Worm (Caenorhabditis elegans): Measurements from ENCODE around the gene K07F5.8.

Gene K07F5.8

DNA sequence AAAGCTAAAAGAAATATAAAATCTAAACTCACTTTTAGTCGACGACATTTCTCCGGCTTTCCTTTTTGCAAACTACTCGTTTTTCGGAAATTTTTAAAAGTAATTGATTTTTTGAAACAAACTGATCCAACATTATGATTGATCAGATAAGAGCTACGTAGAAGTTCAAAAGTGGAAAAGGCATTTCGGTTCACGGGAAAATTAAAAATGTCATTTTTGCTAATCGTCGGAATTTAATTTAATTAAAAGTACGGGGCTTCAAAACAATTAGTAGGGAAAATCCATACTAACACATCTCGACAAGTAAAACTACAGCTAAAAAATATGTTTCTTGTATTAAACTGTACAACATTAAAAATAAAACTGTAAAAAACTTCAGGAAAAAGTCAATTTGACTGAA lies at the start of gene K07F5.8:
Gene K07F5.8 (minus strand): TSS at position 101 of the 400 bp plus-strand sequence.
- TF ChIP-seq daf-16 (GFP tag; optimal IDR thresholded peaks at IDR 0.05): no peak
- TF ChIP-seq daf-16 (tag; optimal IDR thresholded peaks at IDR 0.05): no peak
- no peak for TF ChIP-seq nhr-41 (GFP tag; IDR thresholded peaks at IDR 0.05)
- no peak for TF ChIP-seq arid-1 (GFP tag; conservative IDR thresholded peaks at IDR 0.05)
- no peak for TF ChIP-seq jun-1 (tag; optimal IDR thresholded peaks at IDR 0.05)
- TF ChIP-seq nhr-48 (tag; optimal IDR thresholded peaks at IDR 0.05): no peak
- no peak for TF ChIP-seq nhr-76 (tag; optimal IDR thresholded peaks at IDR 0.05)
- no peak for TF ChIP-seq pha-4 (GFP tag; IDR thresholded peaks at IDR 0.05)
- no peak for TF ChIP-seq pha-4 (tag; optimal IDR thresholded peaks at IDR 0.05)
- TF ChIP-seq egl-27 (tag; optimal IDR thresholded peaks at IDR 0.05): no peak
- TF ChIP-seq ceh-20 (GFP tag; IDR thresholded peaks at IDR 0.05): no peak
- no peak for TF ChIP-seq nhr-111 (GFP tag; optimal IDR thresholded peaks at IDR 0.05)
- TF ChIP-seq ceh-44 (GFP tag; IDR thresholded peaks at IDR 0.05): no peak
- TF ChIP-seq tag-97 (GFP tag; IDR thresholded peaks at IDR 0.05): no peak
- TF ChIP-seq hlh-30 (tag; optimal IDR thresholded peaks at IDR 0.05; ENCODE audit: insufficient read depth): no peak
- no peak for TF ChIP-seq lsy-2 (tag; optimal IDR thresholded peaks at IDR 0.05)
- no peak for TF ChIP-seq gei-8 (GFP tag; optimal IDR thresholded peaks at IDR 0.05)
- no peak for TF ChIP-seq zfp-3 (GFP tag; conservative IDR thresholded peaks at IDR 0.05)
- no peak for TF ChIP-seq F49E8.2 (tag; optimal IDR thresholded peaks at IDR 0.05; ENCODE audit: borderline replicate concordance)

DNA sequence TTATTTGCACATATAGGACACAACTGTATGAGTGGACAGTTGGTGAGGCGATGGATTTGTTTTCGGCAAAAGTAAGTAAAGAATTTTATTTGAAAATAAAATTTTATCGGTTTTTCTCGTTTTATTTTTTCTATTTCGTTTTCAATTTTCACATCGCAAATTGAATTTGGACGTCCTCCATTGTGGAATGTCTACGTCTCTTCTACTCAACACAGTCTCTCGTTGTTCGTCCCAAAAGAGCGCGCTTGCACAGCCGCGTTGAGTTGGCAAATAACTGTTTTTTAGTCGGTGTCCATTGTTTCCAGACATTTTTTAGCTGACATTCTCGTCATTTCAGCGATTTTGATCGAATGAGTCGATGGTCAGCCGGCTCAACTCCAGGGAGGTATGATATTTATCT lies 49.7 kb upstream of the K07F5.8 start:
- TF ChIP-seq mes-2 (tag; optimal IDR thresholded peaks at IDR 0.05; ENCODE audit: poor library complexity, severe bottlenecking) (peak; percentile 65), dmd-9 (GFP tag; IDR thresholded peaks at IDR 0.05) (no peak), ZK546.5 (tag; optimal IDR thresholded peaks at IDR 0.05) (no peak), dmd-6 (GFP tag; IDR thresholded peaks at IDR 0.05) (0 out of 2 replicates have a peak, but pooled peaks have one; percentile 5), Y75B8A.6 (GFP tag; IDR thresholded peaks at IDR 0.05) (no peak), nhr-76 (tag; optimal IDR thresholded peaks at IDR 0.05) (no peak), fkh-10 (GFP tag; optimal IDR thresholded peaks at IDR 0.05) (peak; percentile 25), ces-1 (GFP tag; optimal IDR thresholded peaks at IDR 0.05) (peak; percentile 61), ZK337.2 (GFP tag; IDR thresholded peaks at IDR 0.05) (no peak)

DNA sequence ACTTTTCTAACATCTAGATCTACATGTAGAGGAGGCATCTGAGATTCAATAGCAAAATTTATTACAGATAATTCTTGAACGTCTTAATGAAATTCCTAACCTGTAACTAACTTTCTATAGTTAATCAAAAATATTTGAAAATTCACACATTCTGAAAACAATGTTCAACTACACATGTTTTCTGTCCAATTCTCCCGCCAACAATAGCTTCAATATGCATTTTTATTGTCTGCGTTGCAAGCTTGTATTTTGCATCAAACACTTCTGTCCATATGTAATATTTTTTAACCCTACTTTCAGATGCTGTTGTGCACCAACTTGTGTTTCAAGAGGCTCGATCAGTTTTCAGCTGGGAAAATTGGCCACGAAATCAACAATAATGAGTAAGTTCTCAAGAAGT lies 49.2 kb upstream of the K07F5.8 start, which contains the start of gene tbc-3:
Gene tbc-3 (plus strand): TSS at position 301 of the 400 bp plus-strand sequence.
- TF ChIP-seq tag-97 (GFP tag; IDR thresholded peaks at IDR 0.05): no peak
- TF ChIP-seq spr-1 (tag; optimal IDR thresholded peaks at IDR 0.05): no peak
- no peak for TF ChIP-seq ceh-82 (tag; optimal IDR thresholded peaks at IDR 0.05)
- TF ChIP-seq egl-43 (GFP tag; IDR thresholded peaks at IDR 0.05): no peak
- 0 out of 2 replicates have a peak, but pooled peaks have one; percentile 4 for TF ChIP-seq dmd-6 (GFP tag; IDR thresholded peaks at IDR 0.05)
- TF ChIP-seq hif-1 (tag; optimal IDR thresholded peaks at IDR 0.05): no peak
- no peak for TF ChIP-seq set-16 (GFP tag; IDR thresholded peaks at IDR 0.05)
- peak; percentile 58 for TF ChIP-seq aha-1 (tag)
- TF ChIP-seq dve-1 (tag; optimal IDR thresholded peaks at IDR 0.05; ENCODE audit: insufficient read depth): no peak
- TF ChIP-seq nhr-102 (tag; optimal IDR thresholded peaks at IDR 0.05): no peak

DNA sequence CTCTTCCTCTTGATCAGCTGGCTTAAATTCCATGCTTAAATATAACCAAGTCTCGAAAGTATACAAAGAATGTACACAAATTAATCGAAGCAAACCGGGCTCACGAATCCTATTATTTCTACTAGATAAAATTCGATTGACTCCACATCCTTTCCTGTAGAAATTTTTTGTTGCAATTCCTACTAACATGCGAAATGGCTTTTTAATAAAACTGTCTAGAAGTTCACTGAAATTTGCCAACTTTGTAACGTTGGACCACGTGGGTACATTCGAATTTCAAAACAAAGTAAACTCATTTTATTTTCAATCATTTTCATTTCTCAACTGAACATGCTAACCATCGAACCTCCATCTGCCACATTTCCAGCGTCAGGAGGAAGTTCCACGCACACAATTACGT lies 45.6 kb upstream of the K07F5.8 start, which contains the start of gene ssp-32:
Gene ssp-32 (plus strand): TSS at position 301 of the 400 bp plus-strand sequence.
- TF ChIP-seq php-3 (GFP tag; IDR thresholded peaks at IDR 0.05): no peak
- TF ChIP-seq zfp-2 (tag; optimal IDR thresholded peaks at IDR 0.05): no peak
- no peak for TF ChIP-seq lir-3 (tag; optimal IDR thresholded peaks at IDR 0.05)
- TF ChIP-seq nhr-25 (tag; optimal IDR thresholded peaks at IDR 0.05; ENCODE audit: borderline replicate concordance, insufficient read depth): no peak
- no peak for TF ChIP-seq aly-2 (tag; optimal IDR thresholded peaks at IDR 0.05)
- TF ChIP-seq aha-1 (tag): no peak
- no peak for TF ChIP-seq pqm-1 (tag; optimal IDR thresholded peaks at IDR 0.05)
